Worm (Caenorhabditis elegans) whole organism, late embryonic: Measurements from ENCODE around the gene F26G1.9.
A peak's percentile ranks its signal among the peaks of the same experiment; 100 is the strongest.

Source experiments
- ama-1 ChIP-seq: fragments of 150-350 bp; optimal IDR thresholded peaks from 2 replicates; lab custom pipeline; 2014
- elt-2 ChIP-seq: sonication (generic microtip); optimal IDR thresholded peaks from 2 replicates; lab custom pipeline; 2016; ENCODE audit warnings: missing genetic modification reagents, missing genetic modification characterization, missing compliant biosample characterization
- eyg-1 ChIP-seq: sonication (generic microtip); optimal IDR thresholded peaks from 2 replicates; lab custom pipeline; 2016; ENCODE audit warnings: missing genotype, missing genetic modification characterization, missing compliant biosample characterization
- pros-1 ChIP-seq: fragments of 150-350 bp; optimal IDR thresholded peaks from 2 replicates; lab custom pipeline; 2014; ENCODE audit warnings: missing biosample characterization, missing genetic modification reagents, missing genetic modification characterization

DNA sequence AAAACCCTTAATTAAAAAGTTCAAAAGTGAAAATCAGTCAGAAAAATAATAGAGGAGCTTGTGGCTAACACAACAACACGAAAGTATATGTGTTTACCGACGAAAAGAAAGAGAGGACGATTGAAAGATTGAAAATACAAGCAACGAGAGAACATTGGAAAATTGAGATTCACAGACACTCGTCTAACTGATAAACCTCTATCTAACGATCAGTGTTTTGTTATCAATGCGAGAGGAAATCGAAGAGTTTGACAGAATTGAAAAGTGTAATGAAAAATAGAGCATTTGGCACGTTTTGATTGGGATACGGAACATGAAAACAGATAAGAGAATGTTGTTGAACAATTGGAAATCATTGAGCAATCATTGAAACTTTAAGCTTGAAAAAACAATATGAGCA is 45.1 kb downstream of the F26G1.9 start:
- TF ChIP-seq ama-1 (lab: Kevin White, UChicago) (no peak), pros-1 (tag; lab: Kevin White, UChicago) (no peak), eyg-1 (tag; lab: Kevin White, UChicago) (no peak), elt-2 (tag; lab: Kevin White, UChicago) (peak; percentile 93)
